Fruit fly (Drosophila melanogaster) whole organism, embryonic: ENCODE measurements around the gene CG13601.
A peak's percentile ranks its signal among the peaks of the same experiment; 100 is the strongest.

ENCODE experiments used
- Antp ChIP-seq: fragments of 200-800 bp; sonication (Bioruptor generic); optimal IDR thresholded peaks from 3 replicates; lab custom pipeline; 2016; ENCODE audit warnings: missing biosample characterization, missing genetic modification characterization
- Awh ChIP-seq: fragments of 200-800 bp; sonication (Bioruptor generic); IDR thresholded peaks from 2 replicates; pipeline ENCODE4, ENCODE4 v1.3.6; 2022; ENCODE audit warnings: missing biosample characterization, missing genetic modification characterization
- CG10147 ChIP-seq: fragments of 200-800 bp; sonication (Bioruptor generic); optimal IDR thresholded peaks from 2 replicates; lab custom pipeline; 2019; ENCODE audit warnings: missing biosample characterization, mild to moderate bottlenecking, missing genetic modification characterization, moderate library complexity
- CG10267 ChIP-seq: fragments of 200-800 bp; sonication (Bioruptor generic); optimal IDR thresholded peaks from 2 replicates; lab custom pipeline; 2018; ENCODE audit warnings: missing biosample characterization, mild to moderate bottlenecking, missing genetic modification characterization, moderate library complexity
- CG10543 ChIP-seq: fragments of 200-800 bp; sonication (Bioruptor generic); optimal IDR thresholded peaks from 3 replicates; lab custom pipeline; 2017; ENCODE audit warnings: missing biosample characterization, mild to moderate bottlenecking, missing genetic modification characterization, moderate library complexity
- CG11695 ChIP-seq: fragments of 200-800 bp; sonication (Bioruptor generic); IDR thresholded peaks from 3 replicates; pipeline ENCODE4 v1.3.6; 2022; ENCODE audit warnings: missing biosample characterization, missing genetic modification characterization
- CG12071 ChIP-seq: fragments of 200-800 bp; sonication (Bioruptor generic); optimal IDR thresholded peaks from 3 replicates; lab custom pipeline; 2018; ENCODE audit warnings: missing biosample characterization, mild to moderate bottlenecking, missing genetic modification characterization
- CG12104 ChIP-seq: fragments of 200-800 bp; sonication (Bioruptor generic); optimal IDR thresholded peaks from 3 replicates; lab custom pipeline; 2016; ENCODE audit warnings: missing biosample characterization, missing genetic modification characterization
- CG1233 ChIP-seq: fragments of 200-800 bp; sonication (Bioruptor generic); optimal IDR thresholded peaks from 4 replicates; lab custom pipeline; 2018; ENCODE audit warnings: missing biosample characterization, mild to moderate bottlenecking, missing genetic modification characterization
- CG14050 ChIP-seq: fragments of 200-800 bp; sonication (Bioruptor generic); IDR thresholded peaks from 3 replicates; pipeline ENCODE4 v1.3.6; 2022; ENCODE audit warnings: missing biosample characterization, missing genetic modification characterization
- CG15514 ChIP-seq: fragments of 200-800 bp; sonication (Bioruptor generic); optimal IDR thresholded peaks from 3 replicates; lab custom pipeline; 2017; ENCODE audit warnings: missing biosample characterization, missing genetic modification characterization, mild to moderate bottlenecking, moderate library complexity, missing genetic modification reagents
- CG1603 ChIP-seq: fragments of 200-800 bp; sonication (Bioruptor generic); optimal IDR thresholded peaks from 2 replicates; lab custom pipeline; 2019; ENCODE audit warnings: missing biosample characterization, mild to moderate bottlenecking, missing genetic modification characterization, moderate library complexity
- CG18764 ChIP-seq: fragments of 200-800 bp; sonication (Bioruptor generic); optimal IDR thresholded peaks from 3 replicates; lab custom pipeline; 2016; ENCODE audit warnings: missing biosample characterization, missing genetic modification characterization
- CG30403 ChIP-seq: fragments of 200-800 bp; sonication (Bioruptor generic); optimal IDR thresholded peaks from 3 replicates; lab custom pipeline; 2016; ENCODE audit warnings: missing biosample characterization, missing genetic modification characterization
- CG31441 ChIP-seq: fragments of 200-800 bp; sonication (Bioruptor generic); IDR thresholded peaks from 2 replicates; pipeline ENCODE4 v1.3.6; 2022; ENCODE audit warnings: missing biosample characterization, missing genetic modification characterization
- CG33213 ChIP-seq: fragments of 200-800 bp; sonication (Bioruptor generic); optimal IDR thresholded peaks from 3 replicates; lab custom pipeline; 2016; ENCODE audit warnings: missing biosample characterization, missing genetic modification characterization
- CG3407 ChIP-seq: fragments of 200-800 bp; sonication (Bioruptor generic); optimal IDR thresholded peaks from 2 replicates; lab custom pipeline; 2018; ENCODE audit warnings: missing biosample characterization, mild to moderate bottlenecking, missing genetic modification characterization
- CG4707 ChIP-seq: fragments of 200-800 bp; sonication (Bioruptor generic); optimal IDR thresholded peaks from 2 replicates; lab custom pipeline; 2018; ENCODE audit warnings: missing biosample characterization, mild to moderate bottlenecking, missing genetic modification characterization, moderate library complexity
- CG8089 ChIP-seq: fragments of 200-800 bp; sonication (Bioruptor generic); optimal IDR thresholded peaks from 3 replicates; lab custom pipeline; 2016; ENCODE audit warnings: missing biosample characterization, missing genetic modification characterization
- CG9437 ChIP-seq: fragments of 200-800 bp; sonication (Bioruptor generic); optimal IDR thresholded peaks from 2 replicates; lab custom pipeline; 2018; ENCODE audit warnings: missing biosample characterization, mild to moderate bottlenecking, missing genetic modification characterization
- Dek ChIP-seq: fragments of 200-800 bp; sonication (Bioruptor generic); optimal IDR thresholded peaks from 3 replicates; lab custom pipeline; 2019; ENCODE audit warnings: missing biosample characterization, mild to moderate bottlenecking, missing genetic modification characterization, moderate library complexity
- Dip3 ChIP-seq: fragments of 200-800 bp; sonication (Bioruptor generic); optimal IDR thresholded peaks from 3 replicates; lab custom pipeline; 2016; ENCODE audit warnings: missing biosample characterization, missing genetic modification characterization
- Fer1 ChIP-seq: fragments of 200-800 bp; sonication (Bioruptor generic); optimal IDR thresholded peaks from 2 replicates; lab custom pipeline; 2017; ENCODE audit warnings: missing biosample characterization, mild to moderate bottlenecking, missing genetic modification characterization
- Gsc ChIP-seq: fragments of 200-800 bp; sonication (Bioruptor generic); IDR thresholded peaks from 2 replicates; pipeline ENCODE4 v1.3.6; 2022; ENCODE audit warnings: missing biosample characterization, missing genetic modification characterization
- HLH3B ChIP-seq: fragments of 200-800 bp; sonication (Bioruptor generic); IDR thresholded peaks from 2 replicates; pipeline ENCODE4 v1.3.6; 2022; ENCODE audit warnings: missing biosample characterization, missing genetic modification characterization
- Hey ChIP-seq: fragments of 200-800 bp; sonication (Bioruptor generic); optimal IDR thresholded peaks from 3 replicates; lab custom pipeline; 2018; ENCODE audit warnings: missing biosample characterization, mild to moderate bottlenecking, missing genetic modification characterization
- HmgD ChIP-seq: fragments of 200-800 bp; sonication (Bioruptor generic); optimal IDR thresholded peaks from 3 replicates; lab custom pipeline; 2016; ENCODE audit warnings: missing biosample characterization, missing genetic modification characterization
- Hmr ChIP-seq: fragments of 200-800 bp; sonication (Bioruptor generic); optimal IDR thresholded peaks from 3 replicates; lab custom pipeline; 2017; ENCODE audit warnings: mild to moderate bottlenecking, missing biosample characterization, missing genetic modification reagents, missing genetic modification characterization
- Hr51 ChIP-seq, 2 experiments: fragments of 200-800 bp; sonication (Bioruptor generic); optimal IDR thresholded peaks; 2 replicates in 1 of 2; 3 replicates in 1 of 2; lab custom pipeline; 2016 to 2018; ENCODE audit warnings: missing biosample characterization in 2 of 2, missing genetic modification characterization in 2 of 2, mild to moderate bottlenecking in 1 of 2, moderate library complexity in 1 of 2
- Mes4 ChIP-seq: fragments of 200-800 bp; sonication (Bioruptor generic); optimal IDR thresholded peaks from 2 replicates; lab custom pipeline; 2016; ENCODE audit warnings: missing biosample characterization, missing genetic modification characterization
- NC2α ChIP-seq: fragments of 200-800 bp; sonication (Bioruptor generic); optimal IDR thresholded peaks from 2 replicates; lab custom pipeline; 2016; ENCODE audit warnings: missing biosample characterization, missing genetic modification characterization
- Sin3A ChIP-seq: fragments of >200 bp; optimal IDR thresholded peaks from 2 replicates; lab custom pipeline; 2018
- Sox102F ChIP-seq: fragments of 200-800 bp; sonication (Bioruptor generic); optimal IDR thresholded peaks from 2 replicates; lab custom pipeline; 2018; ENCODE audit warnings: missing biosample characterization, mild to moderate bottlenecking, missing genetic modification characterization, moderate library complexity
- Usf ChIP-seq: fragments of 200-800 bp; sonication (Bioruptor generic); optimal IDR thresholded peaks from 2 replicates; lab custom pipeline; 2017; ENCODE audit warnings: missing genotype, missing biosample characterization, missing genetic modification characterization
- Vsx1 ChIP-seq: fragments of 200-800 bp; sonication (Bioruptor generic); optimal IDR thresholded peaks from 2 replicates; lab custom pipeline; 2017; ENCODE audit warnings: missing biosample characterization, mild to moderate bottlenecking, missing genetic modification characterization, missing genetic modification reagents
- al ChIP-seq: fragments of 200-800 bp; sonication (Bioruptor generic); IDR thresholded peaks from 2 replicates; pipeline ENCODE4 v1.3.6; 2022; ENCODE audit warnings: missing biosample characterization, missing genetic modification characterization
- az2 ChIP-seq: fragments of 200-800 bp; sonication (Bioruptor generic); optimal IDR thresholded peaks from 3 replicates; lab custom pipeline; 2016; ENCODE audit warnings: missing biosample characterization, missing genetic modification characterization
- bowl ChIP-seq: fragments of 200-800 bp; sonication (Bioruptor generic); IDR thresholded peaks from 2 replicates; pipeline ENCODE4 v1.3.6; 2022; ENCODE audit warnings: missing biosample characterization, missing genetic modification characterization
- btn ChIP-seq: fragments of 200-800 bp; sonication (Bioruptor generic); optimal IDR thresholded peaks from 2 replicates; lab custom pipeline; 2016; ENCODE audit warnings: missing biosample characterization, missing genetic modification characterization
- cwo ChIP-seq: fragments of 200-800 bp; sonication (Bioruptor generic); optimal IDR thresholded peaks from 3 replicates; lab custom pipeline; 2017; ENCODE audit warnings: missing biosample characterization, missing genetic modification characterization, mild to moderate bottlenecking, moderate library complexity, missing genetic modification reagents
- dan ChIP-seq: fragments of 200-800 bp; sonication (Bioruptor generic); IDR thresholded peaks from 2 replicates; pipeline ENCODE4 v1.3.6; 2022; ENCODE audit warnings: missing biosample characterization, missing genetic modification characterization
- dm ChIP-seq: fragments of 200-800 bp; sonication (Bioruptor generic); optimal IDR thresholded peaks from 3 replicates; lab custom pipeline; 2016; ENCODE audit warnings: missing biosample characterization, missing genetic modification characterization
- dpn ChIP-seq, 2 experiments: fragments of 200-800 bp; sonication (Bioruptor generic); optimal IDR thresholded peaks; 3 replicates each; lab custom pipeline; 2016; ENCODE audit warnings: missing biosample characterization in 2 of 2, missing genetic modification characterization in 2 of 2
- fd96Cb ChIP-seq: fragments of 200-800 bp; sonication (Bioruptor generic); optimal IDR thresholded peaks from 2 replicates; lab custom pipeline; 2018; ENCODE audit warnings: missing biosample characterization, mild to moderate bottlenecking, missing genetic modification characterization, moderate library complexity
- ham ChIP-seq: fragments of 200-800 bp; sonication (Bioruptor generic); IDR thresholded peaks from 2 replicates; pipeline ENCODE4 v1.3.6; 2022; ENCODE audit warnings: missing biosample characterization, missing genetic modification characterization
- hth ChIP-seq: fragments of >200 bp; optimal IDR thresholded peaks from 2 replicates; lab custom pipeline; 2017; ENCODE audit warnings: inconsistent platforms
- lab ChIP-seq: fragments of 200-800 bp; sonication (Bioruptor generic); optimal IDR thresholded peaks from 3 replicates; lab custom pipeline; 2017; ENCODE audit warnings: missing biosample characterization, missing genetic modification characterization, mild to moderate bottlenecking, moderate library complexity, missing genetic modification reagents
- nom ChIP-seq: fragments of 200-800 bp; sonication (Bioruptor generic); optimal IDR thresholded peaks from 2 replicates; lab custom pipeline; 2017; ENCODE audit warnings: missing biosample characterization, missing genetic modification characterization, mild to moderate bottlenecking, moderate library complexity, missing genetic modification reagents
- run ChIP-seq: fragments of 200-800 bp; sonication (Bioruptor generic); optimal IDR thresholded peaks from 3 replicates; lab custom pipeline; 2018; ENCODE audit warnings: missing biosample characterization, mild to moderate bottlenecking, missing genetic modification characterization
- seq ChIP-seq: fragments of 200-800 bp; sonication (Bioruptor generic); IDR thresholded peaks from 2 replicates; pipeline ENCODE4 v1.3.6; 2022; ENCODE audit warnings: missing biosample characterization, missing genetic modification characterization
- sima ChIP-seq: fragments of 200-800 bp; sonication (Bioruptor generic); optimal IDR thresholded peaks from 2 replicates; lab custom pipeline; 2016; ENCODE audit warnings: missing biosample characterization, missing genetic modification characterization
- tio ChIP-seq: fragments of 200-800 bp; sonication (Bioruptor generic); optimal IDR thresholded peaks from 2 replicates; lab custom pipeline; 2017; ENCODE audit warnings: missing biosample characterization, missing genetic modification characterization, inconsistent platforms

CG13601 gene

dm6 chr3R:23919366-23919765, 8.1 kb downstream of the CG13601 start (continued):
- no peak for TF ChIP-seq Mes4 (GFP tag; lab: Kevin White, UChicago)
- peak; percentile 16 for TF ChIP-seq CG12104 (GFP tag; lab: Kevin White, UChicago)
- TF ChIP-seq NC2α (GFP tag; lab: Kevin White, UChicago): no peak
- TF ChIP-seq Fer1 (GFP tag; lab: Kevin White, UChicago): peak; percentile 85
- TF ChIP-seq Hmr: peak; percentile 75
- no peak for TF ChIP-seq al
- no peak for TF ChIP-seq btn (GFP tag; lab: Kevin White, UChicago)
- no peak for TF ChIP-seq Dek (tag; lab: Kevin White, UChicago)
- TF ChIP-seq CG10147 (GFP tag; lab: Kevin White, UChicago): peak; percentile 19
- TF ChIP-seq az2 (GFP tag; lab: Kevin White, UChicago): no peak
- TF ChIP-seq run: peak; percentile 44
- TF ChIP-seq Vsx1: peak; percentile 63
- peak; percentile 66 for TF ChIP-seq CG15514 (GFP tag; lab: Kevin White, UChicago)
- TF ChIP-seq fd96Cb: no peak
- peak in 1 of 2 experiments; percentile 1 for TF ChIP-seq dpn (GFP tag; optimal IDR thresholded peaks at IDR 0.05; lab: Kevin White, UChicago)
- TF ChIP-seq cwo: peak; percentile 40
- TF ChIP-seq CG31441: peak; percentile 48; the same call in 1 of the 2 replicates
- no peak for TF ChIP-seq ham (GFP tag; lab: Robert Waterston, UW)
- no peak for TF ChIP-seq Antp (GFP tag; lab: Kevin White, UChicago)
- peak; percentile 40; the same call in 1 of the 3 replicates for TF ChIP-seq CG11695 (GFP tag; lab: Robert Waterston, UW)
- no peak for TF ChIP-seq dm (GFP tag; lab: Kevin White, UChicago)
- TF ChIP-seq CG10267 (tag; lab: Kevin White, UChicago): no peak
- no peak for TF ChIP-seq dan (GFP tag; lab: Robert Waterston, UW)
- TF ChIP-seq nom (GFP tag; lab: Kevin White, UChicago): peak; percentile 38
- peak; percentile 32 for TF ChIP-seq CG4707 (GFP tag; lab: Kevin White, UChicago)
- TF ChIP-seq CG33213 (GFP tag; lab: Kevin White, UChicago): no peak
- no peak for TF ChIP-seq CG30403 (GFP tag; lab: Kevin White, UChicago)
- TF ChIP-seq Hr51 (GFP tag; optimal IDR thresholded peaks at IDR 0.05; lab: Kevin White, UChicago): peak in 1 of 2 experiments; percentile 25
- no peak for TF ChIP-seq sima (GFP tag; lab: Kevin White, UChicago)
- TF ChIP-seq Sin3A (lab: Kevin White, UChicago): no peak
- TF ChIP-seq CG14050 (GFP tag; lab: Robert Waterston, UW): no peak
- TF ChIP-seq Usf (GFP tag; lab: Kevin White, UChicago): no peak
- peak; percentile 76 for TF ChIP-seq CG10543 (GFP tag; lab: Kevin White, UChicago)
- TF ChIP-seq seq (GFP tag; lab: Robert Waterston, UW): peak; percentile 66
- no peak for TF ChIP-seq Dip3 (GFP tag; lab: Kevin White, UChicago)
- TF ChIP-seq Awh (GFP tag; lab: Robert Waterston, UW): peak; percentile 59; the same call in 1 of the 2 replicates
- TF ChIP-seq CG1233 (GFP tag; lab: Kevin White, UChicago): peak; percentile 62

- no peak for TF ChIP-seq CG3407 (GFP tag; lab: Kevin White, UChicago)
- peak; percentile 1 for TF ChIP-seq CG1603 (tag; lab: Kevin White, UChicago)
- TF ChIP-seq lab (GFP tag; lab: Kevin White, UChicago): no peak
- no peak for TF ChIP-seq CG9437 (GFP tag; lab: Kevin White, UChicago)
- peak in 1 of 2 experiments; percentile 3 for TF ChIP-seq Hr51 (GFP tag; optimal IDR thresholded peaks at IDR 0.05; lab: Kevin White, UChicago)
- peak; percentile 40 for TF ChIP-seq Sox102F (GFP tag; lab: Kevin White, UChicago)
- no peak for TF ChIP-seq bowl (GFP tag; lab: Robert Waterston, UW)
- no peak for TF ChIP-seq tio
- no peak for TF ChIP-seq CG11695 (GFP tag; lab: Robert Waterston, UW)
- TF ChIP-seq CG12071 (GFP tag; lab: Kevin White, UChicago): no peak
- TF ChIP-seq Gsc (GFP tag; lab: Robert Waterston, UW): no peak
- TF ChIP-seq CG18764 (GFP tag; lab: Kevin White, UChicago): no peak
- TF ChIP-seq CG8089: no peak
- TF ChIP-seq Usf (GFP tag; lab: Kevin White, UChicago): no peak
- TF ChIP-seq hth: no peak
- no peak for TF ChIP-seq Hey
- TF ChIP-seq HLH3B: 0 out of 2 replicates have a peak, but pooled peaks have one; percentile 5
- TF ChIP-seq HmgD: no peak
Observed at dm6 chr3R:23915967-23916366, 11.5 kb downstream of the CG13601 start.
